Worm (Caenorhabditis elegans) whole organism, L4 larva: ENCODE measurements around the gene col-92.

ENCODE experiments used
- F26F4.8 ChIP-seq: fragments of 200-800 bp; sonication (Bioruptor generic); conservative IDR thresholded peaks from 2 replicates; pipeline ENCODE4 v1.3.6; 2022; ENCODE audit warnings: missing genetic modification characterization, missing compliant biosample characterization
- F37D6.2 ChIP-seq: sonication (generic microtip); optimal IDR thresholded peaks from 2 replicates; lab custom pipeline; 2016; ENCODE audit warnings: mild to moderate bottlenecking, missing genetic modification characterization, missing compliant biosample characterization
- F44E2.7 ChIP-seq: fragments of 200-800 bp; sonication (Bioruptor generic); IDR thresholded peaks from 2 replicates; pipeline ENCODE4 v2.1.2; 2022; ENCODE audit warnings: missing genetic modification characterization, missing compliant biosample characterization
- T26A8.4 ChIP-seq: fragments of 200-800 bp; sonication (Bioruptor generic); IDR thresholded peaks from 2 replicates; pipeline ENCODE4 v1.3.6; 2022; ENCODE audit warnings: missing genetic modification characterization, missing compliant biosample characterization
- Y105C5A.15 ChIP-seq: fragments of 200-800 bp; sonication (Bioruptor generic); IDR thresholded peaks from 2 replicates; pipeline ENCODE4 v1.3.6; 2022; ENCODE audit warnings: missing genetic modification characterization, missing compliant biosample characterization
- Y48G9A.11 ChIP-seq: fragments of 200-800 bp; sonication (Bioruptor generic); IDR thresholded peaks from 2 replicates; pipeline ENCODE4 v1.3.6; 2022; ENCODE audit warnings: missing genetic modification reagents, missing genetic modification characterization, missing compliant biosample characterization
- Y5F2A.4 ChIP-seq: fragments of 200-800 bp; sonication (Bioruptor generic); optimal IDR thresholded peaks from 2 replicates; lab custom pipeline; 2018; ENCODE audit warnings: mild to moderate bottlenecking, missing genetic modification characterization, missing compliant biosample characterization
- Y75B8A.6 ChIP-seq: fragments of 200-800 bp; sonication (Bioruptor generic); IDR thresholded peaks from 2 replicates; pipeline ENCODE4 v1.3.6; 2022; ENCODE audit warnings: missing genetic modification reagents, missing genetic modification characterization, missing compliant biosample characterization
- ama-1 ChIP-seq: fragments of 150-350 bp; optimal IDR thresholded peaks from 2 replicates; lab custom pipeline; 2014; ENCODE audit warnings: inconsistent platforms, mixed read lengths
- arid-1 ChIP-seq: fragments of 200-800 bp; sonication (Bioruptor generic); conservative IDR thresholded peaks from 2 replicates; pipeline ENCODE4 v1.3.6; 2022; ENCODE audit warnings: missing genetic modification reagents, missing genetic modification characterization, missing compliant biosample characterization
- attf-4 ChIP-seq: sonication (generic microtip); optimal IDR thresholded peaks from 3 replicates; lab custom pipeline; 2017; ENCODE audit warnings: missing biosample characterization, missing genetic modification characterization
- ceh-20 ChIP-seq: fragments of 200-800 bp; sonication (Bioruptor generic); IDR thresholded peaks from 2 replicates; pipeline ENCODE4 v1.3.6; 2022; ENCODE audit warnings: missing genetic modification reagents, missing genetic modification characterization, missing compliant biosample characterization
- ceh-28 ChIP-seq: fragments of 150-350 bp; optimal IDR thresholded peaks from 2 replicates; lab custom pipeline; 2014; ENCODE audit warnings: missing biosample characterization, missing genetic modification reagents, missing genetic modification characterization
- ces-1 ChIP-seq: fragments of 150-350 bp; sonication (generic microtip); optimal IDR thresholded peaks from 4 replicates; lab custom pipeline; 2014; ENCODE audit warnings: missing biosample characterization, missing genetic modification reagents, missing genetic modification characterization
- cey-2 ChIP-seq: sonication (generic microtip); optimal IDR thresholded peaks from 3 replicates; lab custom pipeline; 2017; ENCODE audit warnings: missing genetic modification characterization, mild to moderate bottlenecking, missing compliant biosample characterization, antibody characterized with exemption, borderline replicate concordance; ENCODE audit not compliant: insufficient read depth
- ctbp-1 ChIP-seq: fragments of 200-800 bp; sonication (Bioruptor generic); IDR thresholded peaks from 2 replicates; pipeline ENCODE4 v1.3.6; 2022; ENCODE audit warnings: missing genetic modification reagents, missing genetic modification characterization, missing compliant biosample characterization
- daf-12 ChIP-seq: fragments of 150-350 bp; optimal IDR thresholded peaks from 2 replicates; lab custom pipeline; 2014; ENCODE audit warnings: missing biosample characterization, missing genetic modification reagents, missing genetic modification characterization
- dmd-9 ChIP-seq: fragments of 200-800 bp; sonication (Bioruptor generic); IDR thresholded peaks from 2 replicates; pipeline ENCODE4 v1.3.6; 2022; ENCODE audit warnings: missing genetic modification reagents, missing genetic modification characterization, missing compliant biosample characterization
- duxl-1 ChIP-seq: sonication (generic microtip); optimal IDR thresholded peaks from 2 replicates; lab custom pipeline; 2016; ENCODE audit warnings: mild to moderate bottlenecking, missing genetic modification characterization, moderate library complexity, missing compliant biosample characterization; ENCODE audit not compliant: poor library complexity
- egl-43 ChIP-seq: fragments of 200-800 bp; sonication (Bioruptor generic); IDR thresholded peaks from 2 replicates; pipeline ENCODE4 v1.3.6; 2022; ENCODE audit warnings: missing genetic modification reagents, missing genetic modification characterization, missing compliant biosample characterization
- gei-8 ChIP-seq: fragments of 200-800 bp; sonication (Bioruptor generic); optimal IDR thresholded peaks from 2 replicates; lab custom pipeline; 2018; ENCODE audit warnings: mild to moderate bottlenecking, missing genetic modification characterization, missing compliant biosample characterization
- hif-1 ChIP-seq, 2 experiments: sonication (generic microtip); optimal IDR thresholded peaks; 2 replicates each; lab custom pipeline; 2016 to 2017; ENCODE audit warnings: missing compliant biosample characterization in 2 of 2, missing genetic modification characterization in 2 of 2, missing genetic modification reagents in 2 of 2, missing genotype in 2 of 2, mild to moderate bottlenecking in 1 of 2
- hlh-11 ChIP-seq: fragments of 200-800 bp; sonication (Bioruptor generic); optimal IDR thresholded peaks from 2 replicates; lab custom pipeline; 2018; ENCODE audit warnings: mild to moderate bottlenecking, missing genetic modification characterization, missing compliant biosample characterization
- hlh-30 ChIP-seq: sonication (generic microtip); optimal IDR thresholded peaks from 2 replicates; lab custom pipeline; 2017; ENCODE audit warnings: antibody characterized with exemption, mild to moderate bottlenecking, missing genetic modification characterization, missing compliant biosample characterization; ENCODE audit not compliant: insufficient read depth
- hmg-1.1 ChIP-seq: fragments of 200-800 bp; sonication (Bioruptor generic); IDR thresholded peaks from 2 replicates; pipeline ENCODE4 v1.3.6; 2022; ENCODE audit warnings: missing genetic modification reagents, missing genetic modification characterization, missing compliant biosample characterization
- jun-1 ChIP-seq: fragments of 150-350 bp; optimal IDR thresholded peaks from 2 replicates; lab custom pipeline; 2014; ENCODE audit warnings: missing biosample characterization, missing genetic modification reagents, missing genetic modification characterization
- lin-1 ChIP-seq: fragments of 200-800 bp; sonication (Bioruptor generic); IDR thresholded peaks from 2 replicates; pipeline ENCODE4 v1.3.6; 2022; ENCODE audit warnings: missing genetic modification reagents, missing genetic modification characterization, missing compliant biosample characterization
- lin-13 ChIP-seq: fragments of 150-350 bp; optimal IDR thresholded peaks from 2 replicates; lab custom pipeline; 2014; ENCODE audit warnings: missing biosample characterization, missing genetic modification reagents, missing genetic modification characterization
- lin-38 ChIP-seq: fragments of 200-800 bp; sonication (Bioruptor generic); IDR thresholded peaks from 2 replicates; pipeline ENCODE4 v1.3.6; 2022; ENCODE audit warnings: missing genetic modification reagents, missing genetic modification characterization, missing compliant biosample characterization
- madf-5 ChIP-seq, 2 experiments: fragments of 200-800 bp; sonication (Bioruptor generic); IDR thresholded peaks; 2 replicates each; pipeline ENCODE4 v1.3.6; 2022; ENCODE audit warnings: missing compliant biosample characterization in 2 of 2, missing genetic modification characterization in 2 of 2
- mdt-29 ChIP-seq: fragments of 200-800 bp; sonication (Bioruptor generic); IDR thresholded peaks from 2 replicates; pipeline ENCODE4 v1.3.6; 2022; ENCODE audit warnings: missing genetic modification reagents, missing genetic modification characterization, missing compliant biosample characterization
- mxl-3 ChIP-seq: fragments of 200-800 bp; sonication (Bioruptor generic); optimal IDR thresholded peaks from 2 replicates; lab custom pipeline; 2018; ENCODE audit warnings: mild to moderate bottlenecking, missing genetic modification characterization, missing compliant biosample characterization
- nhr-102 ChIP-seq: sonication (generic microtip); optimal IDR thresholded peaks from 2 replicates; lab custom pipeline; 2016; ENCODE audit warnings: mild to moderate bottlenecking, missing genetic modification characterization, moderate library complexity, missing compliant biosample characterization
- nhr-111 ChIP-seq: fragments of 200-800 bp; sonication (Bioruptor generic); optimal IDR thresholded peaks from 2 replicates; lab custom pipeline; 2018; ENCODE audit warnings: mild to moderate bottlenecking, missing genetic modification characterization, missing compliant biosample characterization
- nhr-237 ChIP-seq: sonication (generic microtip); optimal IDR thresholded peaks from 2 replicates; lab custom pipeline; 2017; ENCODE audit warnings: missing biosample characterization, missing genetic modification characterization
- nhr-42 ChIP-seq: fragments of 200-800 bp; sonication (Bioruptor generic); IDR thresholded peaks from 2 replicates; pipeline ENCODE4 v1.3.6; 2022; ENCODE audit warnings: missing genetic modification characterization, missing compliant biosample characterization
- nhr-48 ChIP-seq: sonication (generic microtip); optimal IDR thresholded peaks from 2 replicates; lab custom pipeline; 2016; ENCODE audit warnings: mild to moderate bottlenecking, missing genetic modification characterization, missing compliant biosample characterization
- nhr-6 ChIP-seq: fragments of 150-350 bp; optimal IDR thresholded peaks from 2 replicates; lab custom pipeline; 2014; ENCODE audit warnings: missing biosample characterization, missing genetic modification characterization
- nhr-77 ChIP-seq: fragments of 150-350 bp; optimal IDR thresholded peaks from 2 replicates; lab custom pipeline; 2014; ENCODE audit warnings: missing biosample characterization, missing genetic modification characterization
- php-3 ChIP-seq: fragments of 200-800 bp; sonication (Bioruptor generic); IDR thresholded peaks from 2 replicates; pipeline ENCODE4 v1.3.6; 2022; ENCODE audit warnings: missing genetic modification reagents, missing genetic modification characterization, missing compliant biosample characterization
- saeg-2 ChIP-seq: fragments of 200-800 bp; sonication (Bioruptor generic); IDR thresholded peaks from 2 replicates; pipeline ENCODE4 v1.3.6; 2022; ENCODE audit warnings: missing genetic modification reagents, missing genetic modification characterization, missing compliant biosample characterization
- set-16 ChIP-seq: fragments of 200-800 bp; sonication (Bioruptor generic); IDR thresholded peaks from 2 replicates; pipeline ENCODE4 v1.3.6; 2022; ENCODE audit warnings: missing genetic modification reagents, missing genetic modification characterization, missing compliant biosample characterization
- snpc-4 ChIP-seq: fragments of 150-350 bp; optimal IDR thresholded peaks from 2 replicates; lab custom pipeline; 2014; ENCODE audit warnings: missing biosample characterization, missing genetic modification characterization
- spr-1 ChIP-seq: sonication (generic microtip); optimal IDR thresholded peaks from 2 replicates; lab custom pipeline; 2016; ENCODE audit warnings: mild to moderate bottlenecking, missing genetic modification characterization, missing compliant biosample characterization
- tag-97 ChIP-seq: fragments of 200-800 bp; sonication (Bioruptor generic); IDR thresholded peaks from 2 replicates; pipeline ENCODE4 v1.3.6; 2022; ENCODE audit warnings: missing genetic modification characterization, missing compliant biosample characterization
- unc-130 ChIP-seq: sonication (generic microtip); optimal IDR thresholded peaks from 2 replicates; lab custom pipeline; 2016; ENCODE audit warnings: missing genetic modification reagents, missing genetic modification characterization, missing compliant biosample characterization
- unc-62 ChIP-seq, 3 experiments: fragments of 150-350 bp in 1 of 3; sonication (generic microtip); optimal IDR thresholded peaks in 2 of 3; peaks in 1 of 3; 1 replicate in 1 of 3; 2 replicates in 2 of 3; lab custom pipeline; 2014 to 2017; ENCODE audit warnings: missing biosample characterization in 3 of 3, missing genetic modification characterization in 3 of 3, missing genetic modification reagents in 3 of 3, missing genotype in 1 of 3
- zag-1 ChIP-seq: fragments of 150-350 bp; optimal IDR thresholded peaks from 2 replicates; lab custom pipeline; 2014; ENCODE audit warnings: missing biosample characterization, missing genetic modification characterization
- zfp-3 ChIP-seq: fragments of 200-800 bp; sonication (Bioruptor generic); conservative IDR thresholded peaks from 2 replicates; pipeline ENCODE4 v1.3.6; 2022; ENCODE audit warnings: missing genetic modification reagents, missing genetic modification characterization, missing compliant biosample characterization
- ztf-11 ChIP-seq: fragments of 150-350 bp; optimal IDR thresholded peaks from 2 replicates; lab custom pipeline; 2014; ENCODE audit warnings: missing biosample characterization, missing genetic modification characterization

col-92 gene

DNA sequence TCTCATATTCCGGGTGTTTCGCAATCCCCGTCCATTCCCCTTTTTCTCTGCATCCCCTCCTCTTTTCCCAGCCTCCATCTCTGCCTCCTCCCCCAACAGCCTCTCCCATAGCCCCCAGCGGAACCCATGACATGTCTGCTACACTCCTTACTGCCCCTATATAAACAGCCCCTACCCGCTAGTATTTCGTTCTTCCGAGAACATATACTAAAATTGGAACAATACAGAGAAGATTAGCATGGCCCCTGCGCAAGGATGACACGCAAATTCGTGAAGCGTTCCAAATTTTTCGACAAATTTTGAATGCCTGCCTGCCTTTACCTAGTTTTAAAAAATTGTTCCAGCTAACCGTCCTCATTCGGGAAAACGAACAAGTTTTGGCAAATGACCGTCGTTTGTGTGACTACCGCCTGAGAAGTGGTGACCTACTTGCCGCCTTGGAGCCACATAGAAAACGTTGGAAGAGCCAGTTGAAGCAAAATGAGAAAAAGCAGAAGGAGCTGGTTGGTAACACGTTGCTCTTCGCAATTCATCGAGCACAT lies 6.5 kb upstream of the col-92 start (continued):
- peak; percentile 65 for TF ChIP-seq nhr-6 (tag; lab: Kevin White, UChicago)
- TF ChIP-seq hlh-30 (tag; lab: Kevin White, UChicago): peak; percentile 94
- peak; percentile 97 for TF ChIP-seq ceh-20 (GFP tag; lab: Robert Waterston, UW)
- TF ChIP-seq set-16: peak; percentile 85
- TF ChIP-seq lin-1 (GFP tag; lab: Robert Waterston, UW): peak; percentile 94
- peak; percentile 96 for TF ChIP-seq gei-8 (GFP tag; lab: Kevin White, UChicago)
- peak; percentile 93 for TF ChIP-seq mdt-29 (GFP tag; lab: Robert Waterston, UW)
- TF ChIP-seq T26A8.4 (GFP tag; lab: Robert Waterston, UW): peak; percentile 98
- peak; percentile 94 for TF ChIP-seq saeg-2 (GFP tag; lab: Robert Waterston, UW)
- TF ChIP-seq ztf-11 (tag; lab: Kevin White, UChicago): no peak
- peak; percentile 100 for TF ChIP-seq snpc-4
- peak; percentile 91 for TF ChIP-seq Y48G9A.11 (GFP tag; lab: Robert Waterston, UW)
- TF ChIP-seq F26F4.8 (GFP tag; lab: Robert Waterston, UW): peak; percentile 99
- TF ChIP-seq Y75B8A.6 (GFP tag; lab: Robert Waterston, UW): peak; percentile 96
- TF ChIP-seq nhr-77: peak; percentile 76
- peak; percentile 98 for TF ChIP-seq ctbp-1 (GFP tag; lab: Robert Waterston, UW)
- peak; percentile 92 to 96 for TF ChIP-seq madf-5 (GFP tag; IDR thresholded peaks at IDR 0.05; lab: Robert Waterston, UW)
- TF ChIP-seq hmg-1.1: peak; percentile 99
- peak; percentile 59 for TF ChIP-seq ces-1 (GFP tag; lab: Kevin White, UChicago)
- TF ChIP-seq daf-12 (tag; lab: Kevin White, UChicago): no peak
- peak; percentile 96 for TF ChIP-seq nhr-102
- TF ChIP-seq unc-62 (GFP tag; optimal IDR thresholded peaks at IDR 0.05 in 1 of 2; lab: Kevin White, UChicago): peak in 1 of 2 experiments; percentile 100
- peak; percentile 59 for TF ChIP-seq unc-62 (tag; optimal IDR thresholded peaks at IDR 0.05; lab: Kevin White, UChicago)
- TF ChIP-seq arid-1 (GFP tag; lab: Robert Waterston, UW): peak; percentile 93
- TF ChIP-seq spr-1 (tag; lab: Kevin White, UChicago): peak; percentile 95
- peak; percentile 93 for TF ChIP-seq nhr-42
- TF ChIP-seq nhr-237 (tag; lab: Kevin White, UChicago): peak; percentile 35
- peak; percentile 88 for TF ChIP-seq hlh-11 (tag; lab: Kevin White, UChicago)
- peak; percentile 94 for TF ChIP-seq dmd-9 (GFP tag; lab: Robert Waterston, UW)
- peak; percentile 80 for TF ChIP-seq cey-2 (tag; lab: Kevin White, UChicago)
- peak; percentile 37 for TF ChIP-seq ceh-28 (tag; lab: Kevin White, UChicago)
- TF ChIP-seq unc-130 (GFP tag; lab: Kevin White, UChicago): peak; percentile 86
- no peak for TF ChIP-seq attf-4
- TF ChIP-seq zag-1 (tag; lab: Kevin White, UChicago): peak; percentile 70
- peak; percentile 90 for TF ChIP-seq nhr-111 (GFP tag; lab: Kevin White, UChicago)
- peak; percentile 96 for TF ChIP-seq php-3 (GFP tag; lab: Robert Waterston, UW)
- peak; percentile 94 for TF ChIP-seq jun-1
- TF ChIP-seq nhr-48: peak; percentile 87
- TF ChIP-seq hif-1 (tag; optimal IDR thresholded peaks at IDR 0.05; lab: Kevin White, UChicago): peak; percentile 75 to 77
- peak; percentile 94 for TF ChIP-seq F37D6.2 (tag; lab: Kevin White, UChicago)
- TF ChIP-seq lin-13 (GFP tag; lab: Kevin White, UChicago): peak; percentile 94
- TF ChIP-seq egl-43 (GFP tag; lab: Robert Waterston, UW): peak; percentile 99
- peak; percentile 94 for TF ChIP-seq lin-38
- TF ChIP-seq Y105C5A.15 (GFP tag; lab: Robert Waterston, UW): peak; percentile 96
- TF ChIP-seq F44E2.7 (GFP tag; lab: Robert Waterston, UW): peak; percentile 97
- TF ChIP-seq zfp-3 (GFP tag; lab: Robert Waterston, UW): peak; percentile 95
- peak; percentile 55 for TF ChIP-seq ama-1 (lab: Kevin White, UChicago)
- peak; percentile 88 for TF ChIP-seq Y5F2A.4 (GFP tag; lab: Kevin White, UChicago)
- peak; percentile 85; the same call in 1 of the 2 replicates for TF ChIP-seq tag-97 (GFP tag; lab: Robert Waterston, UW)
- TF ChIP-seq mxl-3 (GFP tag; lab: Kevin White, UChicago): peak; percentile 90
- TF ChIP-seq duxl-1 (tag; lab: Kevin White, UChicago): peak; percentile 95
